Worm (Caenorhabditis elegans): Measurements from ENCODE around the gene cct-2.

cct-2 gene

DNA sequence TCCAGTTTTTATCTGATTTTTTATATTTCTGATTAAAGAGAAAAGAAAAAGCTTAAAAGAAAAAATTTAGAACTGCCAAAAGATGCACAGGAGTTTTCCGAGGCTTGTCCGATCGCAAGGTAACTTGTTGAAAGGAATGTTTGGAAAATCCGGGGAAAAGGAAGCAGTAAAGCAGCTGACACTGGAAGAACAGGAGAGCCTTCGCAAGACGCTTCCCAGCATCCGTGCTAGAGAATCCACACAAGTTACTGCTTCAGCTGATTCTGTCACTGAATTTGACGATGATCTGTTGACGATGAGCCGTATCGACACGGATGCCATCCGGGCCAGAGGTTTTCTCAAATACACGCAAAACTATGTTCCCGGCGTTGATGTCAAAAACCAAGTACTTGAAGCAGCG is 2.2 kb downstream of the cct-2 start, which contains the start of gene mrpl-50:
Gene mrpl-50, plus strand, starts transcription at position 71 of the 400 bp plus-strand sequence.
- no peak for TF ChIP-seq cnd-1 (tag; optimal IDR thresholded peaks at IDR 0.05)
- TF ChIP-seq ceh-43 (GFP tag; optimal IDR thresholded peaks at IDR 0.05) = no peak
- no peak for TF ChIP-seq zip-8 (tag; optimal IDR thresholded peaks at IDR 0.05)
- no peak for TF ChIP-seq flh-1 (GFP tag; optimal IDR thresholded peaks at IDR 0.05)
- no peak for TF ChIP-seq mep-1 (tag; optimal IDR thresholded peaks at IDR 0.05)
- TF ChIP-seq unc-62 (GFP tag; optimal IDR thresholded peaks at IDR 0.05) = no peak
- no peak for TF ChIP-seq unc-39 (tag; optimal IDR thresholded peaks at IDR 0.05)
- TF ChIP-seq pha-4 (tag; optimal IDR thresholded peaks at IDR 0.05) = no peak
- TF ChIP-seq nhr-2 (tag; optimal IDR thresholded peaks at IDR 0.05) = no peak
- TF ChIP-seq lin-13 (tag; optimal IDR thresholded peaks at IDR 0.05) = no peak
- no peak for TF ChIP-seq sptf-1 (tag; optimal IDR thresholded peaks at IDR 0.05)
- no peak for TF ChIP-seq mls-2 (tag; optimal IDR thresholded peaks at IDR 0.05)
- TF ChIP-seq ces-1 (GFP tag; optimal IDR thresholded peaks at IDR 0.05) = no peak

DNA sequence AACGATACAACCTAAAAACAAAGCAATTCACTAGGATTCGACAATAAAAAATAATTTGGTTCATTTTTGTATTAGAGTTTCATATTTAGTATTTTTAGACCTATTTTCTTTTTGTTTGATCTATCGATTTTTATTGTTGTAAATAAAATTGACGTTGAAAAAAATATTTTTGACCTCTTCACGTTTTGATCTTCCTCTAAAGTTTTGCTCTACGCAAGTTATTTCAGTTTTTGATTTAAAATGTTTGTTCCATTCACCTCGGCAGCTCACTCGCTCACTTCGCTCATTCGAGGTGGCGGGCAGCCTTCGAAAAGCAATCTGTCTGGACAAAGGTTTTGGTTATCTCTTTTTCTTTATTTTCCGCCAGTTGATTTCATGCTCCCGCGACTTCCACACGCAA is 3.2 kb downstream of the cct-2 start, which contains the start of gene enol-1:
Gene enol-1, plus strand, starts transcription at position 235 of the 400 bp plus-strand sequence.
- no peak for TF ChIP-seq cnd-1 (tag; optimal IDR thresholded peaks at IDR 0.05)
- TF ChIP-seq ceh-43 (GFP tag; optimal IDR thresholded peaks at IDR 0.05) = no peak

DNA sequence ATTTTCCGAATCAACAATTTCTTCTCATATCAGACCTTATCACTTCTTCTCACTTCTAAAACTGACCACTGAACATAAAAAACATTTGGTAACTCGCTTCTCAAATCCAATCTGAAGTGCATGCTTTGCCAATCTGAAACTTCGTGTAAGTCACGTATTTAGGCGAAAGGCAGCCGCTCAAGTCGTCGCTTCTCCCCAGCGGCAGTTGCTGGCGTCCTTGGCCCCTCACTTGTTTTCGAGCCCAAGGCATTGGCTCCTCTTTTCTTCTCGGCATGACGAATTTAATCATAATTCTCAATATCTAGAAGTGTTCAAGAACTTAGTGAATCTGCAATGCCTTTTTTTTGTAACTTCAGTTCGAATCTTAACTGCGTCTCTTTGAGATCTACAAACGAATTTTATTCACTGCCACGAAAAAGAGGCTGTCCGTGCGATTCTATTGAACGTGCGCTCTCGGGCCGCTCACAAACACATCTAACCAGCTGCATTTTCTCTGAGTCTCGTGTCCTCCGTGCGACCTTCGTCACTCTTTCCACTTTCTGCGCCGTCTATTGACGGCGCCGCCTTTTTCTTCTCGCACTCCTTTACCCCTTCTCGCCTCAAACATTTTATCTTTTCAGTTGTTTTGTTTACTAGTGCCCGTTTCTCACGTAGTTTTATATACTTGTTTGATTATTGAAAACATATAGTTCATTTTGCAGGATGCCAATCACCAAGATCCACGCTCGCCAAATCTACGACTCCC is 4.0 kb downstream of the cct-2 start:
- no peak for TF ChIP-seq elt-3 (tag; optimal IDR thresholded peaks at IDR 0.05)
- no peak for TF ChIP-seq M03D4.4 (tag; optimal IDR thresholded peaks at IDR 0.05)

DNA sequence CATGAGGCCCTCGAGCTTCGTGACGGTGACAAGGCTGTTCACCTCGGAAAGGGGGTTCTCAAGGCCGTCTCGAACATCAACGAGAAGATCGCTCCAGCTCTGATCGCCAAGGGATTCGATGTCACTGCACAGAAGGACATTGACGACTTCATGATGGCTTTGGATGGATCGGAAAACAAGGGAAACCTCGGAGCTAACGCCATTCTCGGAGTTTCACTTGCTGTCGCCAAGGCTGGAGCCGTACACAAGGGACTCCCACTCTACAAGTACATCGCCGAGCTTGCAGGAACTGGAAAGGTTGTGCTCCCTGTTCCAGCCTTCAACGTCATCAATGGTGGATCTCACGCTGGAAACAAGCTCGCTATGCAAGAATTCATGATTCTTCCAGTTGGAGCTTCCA is 4.9 kb downstream of the cct-2 start:
- TF ChIP-seq blmp-1 (tag; optimal IDR thresholded peaks at IDR 0.05) = no peak
- no peak for TF ChIP-seq hlh-1 (tag; optimal IDR thresholded peaks at IDR 0.05)
- no peak for TF ChIP-seq nhr-12 (tag; optimal IDR thresholded peaks at IDR 0.05)
- no peak for TF ChIP-seq mls-2 (tag; optimal IDR thresholded peaks at IDR 0.05)
- no peak for TF ChIP-seq unc-39 (tag; optimal IDR thresholded peaks at IDR 0.05)
- no peak for TF ChIP-seq ceh-83 (GFP tag; optimal IDR thresholded peaks at IDR 0.05)
- TF ChIP-seq tbx-8 (GFP tag; optimal IDR thresholded peaks at IDR 0.05) = no peak
- no peak for TF ChIP-seq sptf-1 (tag; optimal IDR thresholded peaks at IDR 0.05)
- no peak for TF ChIP-seq unc-62 (GFP tag; optimal IDR thresholded peaks at IDR 0.05)
- TF ChIP-seq nhr-2 (tag; optimal IDR thresholded peaks at IDR 0.05) = no peak
- no peak for TF ChIP-seq unc-120 (tag; optimal IDR thresholded peaks at IDR 0.05; ENCODE audit: poor library complexity, severe bottlenecking)
- TF ChIP-seq lin-32 (GFP tag; optimal IDR thresholded peaks at IDR 0.05) = no peak
- no peak for TF ChIP-seq mep-1 (tag; optimal IDR thresholded peaks at IDR 0.05)
- no peak for TF ChIP-seq snpc-4 (tag; optimal IDR thresholded peaks at IDR 0.05)
- TF ChIP-seq pha-4 (tag; optimal IDR thresholded peaks at IDR 0.05) = no peak
- TF ChIP-seq ces-1 (GFP tag; optimal IDR thresholded peaks at IDR 0.05) = no peak
- TF ChIP-seq mab-5 (tag; optimal IDR thresholded peaks at IDR 0.05) = no peak

DNA sequence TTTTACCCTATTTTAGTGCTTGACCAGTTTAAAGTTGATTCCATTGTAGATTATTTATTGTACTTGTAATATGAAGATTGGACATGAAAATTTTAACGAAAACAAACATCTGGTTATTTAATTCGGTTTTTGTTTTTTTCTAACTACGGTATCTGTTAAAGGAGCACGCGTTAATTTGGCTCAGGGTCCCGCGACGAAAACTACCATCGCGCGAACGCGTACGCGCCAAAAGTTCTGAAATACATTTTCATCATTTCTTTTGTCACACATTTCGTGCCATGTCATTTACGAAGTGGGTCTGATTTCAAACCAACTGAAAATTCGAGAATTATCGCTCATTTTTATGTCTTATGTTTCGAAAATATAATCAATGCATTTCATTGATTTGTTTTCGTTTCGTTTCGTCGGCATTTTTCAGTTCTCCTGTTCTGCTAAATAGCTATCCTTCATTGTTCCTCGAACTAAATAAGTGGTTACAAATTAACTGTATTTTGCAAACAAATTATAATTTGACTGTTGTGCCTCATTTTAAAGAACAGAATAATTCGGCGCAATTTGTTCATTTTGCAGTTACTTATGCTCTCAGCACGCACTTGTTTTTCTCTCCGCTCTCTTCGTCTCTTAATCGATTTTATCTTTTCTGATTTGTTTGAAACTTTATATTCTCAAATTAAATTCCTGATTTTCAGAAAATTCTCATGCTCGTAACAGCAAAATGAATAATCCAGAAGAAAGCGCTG is 6.3 kb downstream of the cct-2 start, which contains the start of gene T21B10.3:
Gene T21B10.3, plus strand, starts transcription at position 690 of the 740 bp plus-strand sequence.
- no peak for TF ChIP-seq unc-120 (tag; optimal IDR thresholded peaks at IDR 0.05; ENCODE audit: poor library complexity, severe bottlenecking)
- TF ChIP-seq M03D4.4 (tag; optimal IDR thresholded peaks at IDR 0.05) = no peak
- no peak for TF ChIP-seq nhr-2 (tag; optimal IDR thresholded peaks at IDR 0.05)
- TF ChIP-seq nhr-12 (tag; optimal IDR thresholded peaks at IDR 0.05) = no peak
- TF ChIP-seq elt-1 (tag; optimal IDR thresholded peaks at IDR 0.05; ENCODE audit: borderline replicate concordance, insufficient read depth) = no peak
- TF ChIP-seq nhr-76 (tag; optimal IDR thresholded peaks at IDR 0.05) = no peak
- TF ChIP-seq tbx-8 (GFP tag; optimal IDR thresholded peaks at IDR 0.05) = no peak
- TF ChIP-seq ceh-43 (GFP tag; optimal IDR thresholded peaks at IDR 0.05) = no peak
- TF ChIP-seq cnd-1 (tag; optimal IDR thresholded peaks at IDR 0.05) = no peak
- TF ChIP-seq ceh-83 (GFP tag; optimal IDR thresholded peaks at IDR 0.05) = no peak
- no peak for TF ChIP-seq zip-8 (tag; optimal IDR thresholded peaks at IDR 0.05)
- no peak for TF ChIP-seq ces-1 (GFP tag; optimal IDR thresholded peaks at IDR 0.05)
- TF ChIP-seq pha-4 (tag; optimal IDR thresholded peaks at IDR 0.05) = no peak
- TF ChIP-seq elt-3 (tag; optimal IDR thresholded peaks at IDR 0.05) = no peak

Data from whole organism, mixed stage, embryonic.